ENCODE assay signal across 7 worm cellular contexts in genomic region chrIII:6008989-6009610, ce11.
TF ChIP-seq lines count a peak whose summit lies in the region.

gcna-1 (minus strand) TSS chrIII:6009084.
eftu-2 (plus strand) TSS chrIII:6009560.

TF ChIP-seq in whole organism, L1 larva, 84 proteins besides CTCF, POLR2A, EP300 and RAD21 (continues in another document):
- TF ChIP-seq irx-1 (tag; optimal IDR thresholded peaks at IDR 0.05; lab: Kevin White, UChicago), result peak; percentile 56
- no peak for TF ChIP-seq nhr-28 (tag; optimal IDR thresholded peaks at IDR 0.05; lab: Kevin White, UChicago)
- peak; percentile 45 for TF ChIP-seq unc-86 (tag; optimal IDR thresholded peaks at IDR 0.05; lab: Kevin White, UChicago)
- TF ChIP-seq nhr-85 (tag; lab: Kevin White, UChicago), result peak; percentile 69
- peak; percentile 53 for TF ChIP-seq dsc-1 (tag; optimal IDR thresholded peaks at IDR 0.05; lab: Kevin White, UChicago)
- peak; percentile 64 for TF ChIP-seq nhr-20 (tag; optimal IDR thresholded peaks at IDR 0.05; lab: Kevin White, UChicago)
- peak in 1 of 2 experiments; percentile 25 for TF ChIP-seq mdl-1 (tag; optimal IDR thresholded peaks at IDR 0.05; lab: Kevin White, UChicago)
- no peak for TF ChIP-seq lin-39 (tag; optimal IDR thresholded peaks at IDR 0.05; lab: Kevin White, UChicago)
- TF ChIP-seq F16B12.6 (tag; optimal IDR thresholded peaks at IDR 0.05; lab: Kevin White, UChicago), result peak; percentile 76
- TF ChIP-seq nhr-71 (tag; optimal IDR thresholded peaks at IDR 0.05; lab: Kevin White, UChicago), result peak; percentile 77
- peak; percentile 8; the same call in 1 of the 2 replicates for TF ChIP-seq nhr-19 (GFP tag; conservative IDR thresholded peaks at IDR 0.05; lab: Robert Waterston, UW)
- peak; percentile 77 to 86 (median 80) for TF ChIP-seq dpl-1 (GFP tag; optimal IDR thresholded peaks at IDR 0.05; lab: Kevin White, UChicago)
- peak; percentile 54 for TF ChIP-seq lin-14 (GFP tag; optimal IDR thresholded peaks at IDR 0.05; lab: Kevin White, UChicago)

TF ChIP-seq in whole organism, L2 larva, 48 proteins besides CTCF, POLR2A, EP300 and RAD21 (continues in another document):
- no peak for TF ChIP-seq lin-11 (tag; optimal IDR thresholded peaks at IDR 0.05; lab: Kevin White, UChicago)
- no peak for TF ChIP-seq ztf-11 (tag; optimal IDR thresholded peaks at IDR 0.05; lab: Kevin White, UChicago)
- TF ChIP-seq elt-3 (tag; optimal IDR thresholded peaks at IDR 0.05; lab: Kevin White, UChicago), result no peak
- no peak for TF ChIP-seq sem-4 (tag; optimal IDR thresholded peaks at IDR 0.05; lab: Kevin White, UChicago)
- peak; percentile 47 for TF ChIP-seq unc-55 (GFP tag; optimal IDR thresholded peaks at IDR 0.05; lab: Kevin White, UChicago)
- no peak for TF ChIP-seq nhr-11 (tag; optimal IDR thresholded peaks at IDR 0.05; lab: Kevin White, UChicago)
- TF ChIP-seq sma-9 (GFP tag; optimal IDR thresholded peaks at IDR 0.05; lab: Kevin White, UChicago), result no peak
- no peak for TF ChIP-seq sma-9 (tag; optimal IDR thresholded peaks at IDR 0.05; lab: Kevin White, UChicago)
- TF ChIP-seq nhr-23 (tag; optimal IDR thresholded peaks at IDR 0.05; lab: Kevin White, UChicago), result no peak
- TF ChIP-seq gmeb-1 (tag; optimal IDR thresholded peaks at IDR 0.05; lab: Kevin White, UChicago), result peak; percentile 72
- no peak for TF ChIP-seq skn-1 (tag; optimal IDR thresholded peaks at IDR 0.05; lab: Kevin White, UChicago)
- peak; percentile 16 for TF ChIP-seq nhr-129 (tag; optimal IDR thresholded peaks at IDR 0.05; lab: Kevin White, UChicago)
- peak; percentile 76 to 96 for TF ChIP-seq lsy-2 (tag; optimal IDR thresholded peaks at IDR 0.05; lab: Kevin White, UChicago)
- peak; percentile 20 for TF ChIP-seq sma-3 (GFP tag; optimal IDR thresholded peaks at IDR 0.05; lab: Kevin White, UChicago)

TF ChIP-seq in whole organism, L3 larva, 47 proteins besides CTCF, POLR2A, EP300 and RAD21:
- TF ChIP-seq jun-1 (tag; optimal IDR thresholded peaks at IDR 0.05; lab: Kevin White, UChicago), result no peak
- no peak for TF ChIP-seq mml-1 (tag; optimal IDR thresholded peaks at IDR 0.05; lab: Kevin White, UChicago)
- TF ChIP-seq pha-4 (tag; optimal IDR thresholded peaks at IDR 0.05; lab: Kevin White, UChicago), result no peak
- no peak for TF ChIP-seq nhr-11 (tag; optimal IDR thresholded peaks at IDR 0.05; lab: Kevin White, UChicago)
- TF ChIP-seq lin-15B (tag; optimal IDR thresholded peaks at IDR 0.05; lab: Kevin White, UChicago), result peak; percentile 70

TF ChIP-seq in whole organism, L4 larva, 104 proteins besides CTCF, POLR2A, EP300 and RAD21:
- TF ChIP-seq mxl-2 (GFP tag; conservative IDR thresholded peaks at IDR 0.05; lab: Robert Waterston, UW), result no peak
- peak; percentile 82 for TF ChIP-seq dpl-1 (GFP tag; optimal IDR thresholded peaks at IDR 0.05; lab: Kevin White, UChicago)
- no peak for TF ChIP-seq hlh-11 (tag; optimal IDR thresholded peaks at IDR 0.05; lab: Kevin White, UChicago)
- peak in 1 of 2 experiments; percentile 92 for TF ChIP-seq lsy-2 (tag; optimal IDR thresholded peaks at IDR 0.05; lab: Kevin White, UChicago)
- no peak for TF ChIP-seq T20F7.1 (GFP tag; optimal IDR thresholded peaks at IDR 0.05; lab: Kevin White, UChicago)
- no peak for TF ChIP-seq snpc-4 (tag; optimal IDR thresholded peaks at IDR 0.05; lab: Kevin White, UChicago)
- peak; percentile 3 for TF ChIP-seq rbr-2 (tag; optimal IDR thresholded peaks at IDR 0.05; lab: Kevin White, UChicago)
- no peak for TF ChIP-seq unc-62 (GFP tag; optimal IDR thresholded peaks at IDR 0.05 in 1 of 2; lab: Kevin White, UChicago)
- no peak for TF ChIP-seq unc-62 (tag; optimal IDR thresholded peaks at IDR 0.05; lab: Kevin White, UChicago)
- TF ChIP-seq lin-38 (GFP tag; IDR thresholded peaks at IDR 0.05; lab: Robert Waterston, UW), result peak; percentile 77
- TF ChIP-seq spr-1 (tag; optimal IDR thresholded peaks at IDR 0.05; lab: Kevin White, UChicago), result no peak

TF ChIP-seq in whole organism, late embryonic, 69 proteins besides CTCF, POLR2A, EP300 and RAD21:
- TF ChIP-seq ceh-24 (tag; optimal IDR thresholded peaks at IDR 0.05; lab: Kevin White, UChicago), result no peak
- TF ChIP-seq unc-42 (tag; optimal IDR thresholded peaks at IDR 0.05; lab: Kevin White, UChicago), result peak; percentile 10

TF ChIP-seq in whole organism, mixed stage, embryonic, 35 proteins besides CTCF, POLR2A, EP300 and RAD21:
- no peak for TF ChIP-seq blmp-1 (tag; optimal IDR thresholded peaks at IDR 0.05; lab: Kevin White, UChicago)
- TF ChIP-seq lsy-2 (tag; optimal IDR thresholded peaks at IDR 0.05; lab: Kevin White, UChicago), result peak; percentile 92

TF ChIP-seq in whole organism, young adult, 124 proteins besides CTCF, POLR2A, EP300 and RAD21:
- TF ChIP-seq B0261.1 (tag; optimal IDR thresholded peaks at IDR 0.05; lab: Kevin White, UChicago) (no peak), F37B4.10 (GFP tag; IDR thresholded peaks at IDR 0.05; lab: Robert Waterston, UW) (no peak), mcd-1 (GFP tag; IDR thresholded peaks at IDR 0.05; lab: Robert Waterston, UW) (peak; percentile 59), madf-10 (tag; optimal IDR thresholded peaks at IDR 0.05; lab: Kevin White, UChicago) (no peak), ztf-6 (GFP tag; IDR thresholded peaks at IDR 0.05; lab: Robert Waterston, UW) (no peak), sea-2 (GFP tag; IDR thresholded peaks at IDR 0.05; lab: Robert Waterston, UW) (no peak), attf-5 (GFP tag; optimal IDR thresholded peaks at IDR 0.05; lab: Kevin White, UChicago) (peak; percentile 12), xnd-1 (tag; optimal IDR thresholded peaks at IDR 0.05; lab: Kevin White, UChicago) (no peak), chd-7 (tag; optimal IDR thresholded peaks at IDR 0.05; lab: Kevin White, UChicago) (no peak), lsl-1 (GFP tag; optimal IDR thresholded peaks at IDR 0.05; lab: Kevin White, UChicago) (peak; percentile 76), athp-1 (tag; optimal IDR thresholded peaks at IDR 0.05; lab: Kevin White, UChicago) (peak; percentile 13)
